Worm (Caenorhabditis elegans): Measurements from ENCODE around the gene stg-1.
A peak's percentile ranks its signal among the peaks of the same experiment; 100 is the strongest.

stg-1 gene

ce11 chrII:10039799-10040198 lies 20.7 kb downstream of the stg-1 start, which contains the start of gene let-268:
TSS of gene let-268 (minus strand) at chrII:10039980.
- TF ChIP-seq sox-4 (tag; optimal IDR thresholded peaks at IDR 0.05) (no peak), rnt-1 (tag; optimal IDR thresholded peaks at IDR 0.05) (peak; percentile 42), pax-3 (tag; optimal IDR thresholded peaks at IDR 0.05) (no peak), lin-14 (GFP tag; optimal IDR thresholded peaks at IDR 0.05) (peak; percentile 38)

- TF ChIP-seq efl-1 (optimal IDR thresholded peaks at IDR 0.05), result no peak
- TF ChIP-seq efl-1 (GFP tag; optimal IDR thresholded peaks at IDR 0.05 in 1 of 2), result peak in 1 of 2 experiments; percentile 28
- no peak for TF ChIP-seq lsy-2 (tag; optimal IDR thresholded peaks at IDR 0.05)
These were observed 25.0 kb downstream of the stg-1 start for ce11 chrII:10035425-10035824.

- TF ChIP-seq ceh-88 (GFP tag; IDR thresholded peaks at IDR 0.05) (peak; percentile 70), nhr-47 (tag; optimal IDR thresholded peaks at IDR 0.05) (peak; percentile 15), isw-1 (GFP tag; IDR thresholded peaks at IDR 0.05) (peak; percentile 77), mab-9 (GFP tag; IDR thresholded peaks at IDR 0.05) (0 out of 2 replicates have a peak, but pooled peaks have one; percentile 15), nhr-19 (GFP tag; conservative IDR thresholded peaks at IDR 0.05) (peak; percentile 81), lsy-2 (tag; optimal IDR thresholded peaks at IDR 0.05) (peak in 1 of 2 experiments; percentile 28), C16A3.4 (tag; optimal IDR thresholded peaks at IDR 0.05) (peak; percentile 8), unc-98 (GFP tag; IDR thresholded peaks at IDR 0.05) (peak; percentile 16; the same call in 1 of the 2 replicates), grh-1 (GFP tag; IDR thresholded peaks at IDR 0.05) (peak; percentile 63), dpl-1 (GFP tag; optimal IDR thresholded peaks at IDR 0.05) (peak in 1 of 3 experiments; percentile 17), nhr-71 (tag; optimal IDR thresholded peaks at IDR 0.05) (peak; percentile 16), efl-1 (optimal IDR thresholded peaks at IDR 0.05) (peak in 1 of 2 experiments; percentile 4), efl-1 (GFP tag; optimal IDR thresholded peaks at IDR 0.05 in 1 of 2) (peak in 1 of 2 experiments; percentile 87)
These were observed 25.7 kb downstream of the stg-1 start for ce11 chrII:10034769-10035168.

ce11 chrII:10033163-10033871 lies 27.1 kb downstream of the stg-1 start, which contains the start of gene mtcu-2:
TSS of gene mtcu-2 (minus strand) at chrII:10033213.
- TF ChIP-seq mep-1 (tag; optimal IDR thresholded peaks at IDR 0.05) (peak; percentile 76), pax-3 (tag; optimal IDR thresholded peaks at IDR 0.05) (peak; percentile 81), swsn-7 (tag; optimal IDR thresholded peaks at IDR 0.05) (peak; percentile 87), vab-15 (tag; optimal IDR thresholded peaks at IDR 0.05) (peak; percentile 57), egl-13 (tag; optimal IDR thresholded peaks at IDR 0.05) (peak; percentile 64), jun-1 (tag; optimal IDR thresholded peaks at IDR 0.05) (peak; percentile 79), efl-1 (optimal IDR thresholded peaks at IDR 0.05) (peak; percentile 80 to 81), efl-1 (GFP tag; optimal IDR thresholded peaks at IDR 0.05 in 1 of 2) (peak; percentile 71 to 97), lin-39 (tag; optimal IDR thresholded peaks at IDR 0.05) (peak; percentile 39), F16B12.6 (tag; optimal IDR thresholded peaks at IDR 0.05) (peak; percentile 52), elt-3 (tag; optimal IDR thresholded peaks at IDR 0.05) (peak in 3 of 6 experiments; percentile 27 to 76 (median 30)), lin-15B (tag; optimal IDR thresholded peaks at IDR 0.05) (peak; percentile 85), ceh-88 (GFP tag; IDR thresholded peaks at IDR 0.05) (peak; percentile 98), isw-1 (GFP tag; IDR thresholded peaks at IDR 0.05) (peak; percentile 99), nhr-71 (tag; optimal IDR thresholded peaks at IDR 0.05) (peak; percentile 91), lin-13 (GFP tag; optimal IDR thresholded peaks at IDR 0.05) (peak; percentile 46), nhr-77 (tag; optimal IDR thresholded peaks at IDR 0.05) (peak; percentile 60), tbx-2 (tag; optimal IDR thresholded peaks at IDR 0.05) (peak; percentile 85), sox-4 (tag; optimal IDR thresholded peaks at IDR 0.05) (peak; percentile 71), lsy-2 (tag; optimal IDR thresholded peaks at IDR 0.05) (peak; percentile 74 to 88), C16A3.4 (tag; optimal IDR thresholded peaks at IDR 0.05) (peak; percentile 80), C04F5.9 (tag; optimal IDR thresholded peaks at IDR 0.05) (peak; percentile 61), unc-86 (tag; optimal IDR thresholded peaks at IDR 0.05) (peak; percentile 85), dsc-1 (tag; optimal IDR thresholded peaks at IDR 0.05) (peak; percentile 80), fkh-4 (tag; optimal IDR thresholded peaks at IDR 0.05; ENCODE audit: borderline replicate concordance) (peak; percentile 12), snu-23 (GFP tag; optimal IDR thresholded peaks at IDR 0.05) (peak; percentile 79), ceh-82 (tag; optimal IDR thresholded peaks at IDR 0.05) (peak; percentile 82 to 88 (median 83)), dpl-1 (GFP tag; optimal IDR thresholded peaks at IDR 0.05) (peak; percentile 51 to 72 (median 65)), nhr-19 (GFP tag; conservative IDR thresholded peaks at IDR 0.05) (peak; percentile 98), skn-1 (tag; optimal IDR thresholded peaks at IDR 0.05) (peak; percentile 38), xbp-1 (tag; optimal IDR thresholded peaks at IDR 0.05) (peak; percentile 84), mab-9 (GFP tag; IDR thresholded peaks at IDR 0.05) (peak; percentile 97), snpc-4 (tag; optimal IDR thresholded peaks at IDR 0.05) (peak; percentile 47), zip-4 (GFP tag; optimal IDR thresholded peaks at IDR 0.05) (peak; percentile 43), irx-1 (tag; optimal IDR thresholded peaks at IDR 0.05) (peak; percentile 62), ztf-11 (tag; optimal IDR thresholded peaks at IDR 0.05) (peak in 1 of 2 experiments; percentile 83), nhr-11 (tag; optimal IDR thresholded peaks at IDR 0.05) (peak; percentile 64)

All from whole organism, L1 larva.